Worm (Caenorhabditis elegans) whole organism, midembryonic: ENCODE measurements around the gene W03A5.1.

Experiments used
- T22C8.4 ChIP-seq: fragments of 200-800 bp; sonication (Bioruptor generic); IDR thresholded peaks from 2 replicates; pipeline ENCODE4 v1.3.6; 2022; ENCODE audit warnings: missing genetic modification characterization, missing compliant biosample characterization
- cog-1 ChIP-seq: sonication (generic microtip); optimal IDR thresholded peaks from 2 replicates; lab custom pipeline; 2016; ENCODE audit warnings: missing genetic modification characterization, missing compliant biosample characterization
- ref-1 ChIP-seq: fragments of 200-800 bp; sonication (Bioruptor generic); conservative IDR thresholded peaks from 2 replicates; pipeline ENCODE4 v1.3.6; 2022; ENCODE audit warnings: missing genetic modification reagents, missing genetic modification characterization, missing compliant biosample characterization

DNA sequence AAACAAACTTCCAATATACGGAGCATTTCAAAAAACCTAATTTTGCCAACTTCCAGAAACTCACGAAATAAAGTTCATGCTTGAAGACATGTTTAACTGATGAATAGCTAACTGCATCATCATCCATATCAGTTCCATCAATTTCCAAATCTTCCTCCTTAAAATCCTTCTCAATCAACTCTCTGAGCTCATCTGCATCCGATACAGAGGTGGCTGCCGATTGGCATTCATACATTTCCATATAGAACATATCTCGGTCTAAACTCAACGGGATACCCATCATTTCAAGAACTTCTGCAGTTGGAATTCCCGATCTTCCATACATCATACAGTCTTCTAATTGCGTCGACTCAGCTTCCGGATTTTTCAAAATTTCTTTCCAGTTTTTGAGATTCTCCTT is 18.3 kb upstream of the W03A5.1 start:
- no peak for TF ChIP-seq cog-1 (tag; lab: Kevin White, UChicago)
- no peak for TF ChIP-seq T22C8.4 (GFP tag; lab: Robert Waterston, UW)
- no peak for TF ChIP-seq ref-1
